Fruit fly (Drosophila melanogaster): ENCODE measurements around the gene elgi.

Gene elgi

dm6 chr3L:16002116-16002716 is 45.9 kb downstream of the elgi start (continued):
- TF ChIP-seq CG4318 (GFP tag; optimal IDR thresholded peaks at IDR 0.05) (no peak), esn (GFP tag; optimal IDR thresholded peaks at IDR 0.05) (no peak), Eip93F (GFP tag; optimal IDR thresholded peaks at IDR 0.05) (no peak), salr (GFP tag; optimal IDR thresholded peaks at IDR 0.05) (peak in 1 of 2 experiments; percentile 3), CG3032 (tag; optimal IDR thresholded peaks at IDR 0.05) (peak; percentile 8), OdsH (GFP tag; optimal IDR thresholded peaks at IDR 0.05) (peak; percentile 48), CG6854 (GFP tag; optimal IDR thresholded peaks at IDR 0.05) (no peak), CG11762 (GFP tag; optimal IDR thresholded peaks at IDR 0.05; ENCODE audit: insufficient read depth) (no peak), Gug (GFP tag; IDR thresholded peaks at IDR 0.05) (0 out of 2 replicates have a peak, but pooled peaks have one; percentile 30), CG1621 (tag; optimal IDR thresholded peaks at IDR 0.05) (no peak), Blimp-1 (GFP tag; optimal IDR thresholded peaks at IDR 0.05) (no peak), CG10631 (GFP tag; optimal IDR thresholded peaks at IDR 0.05) (peak; percentile 9), Smox (GFP tag; optimal IDR thresholded peaks at IDR 0.05) (no peak), fd59A (GFP tag; optimal IDR thresholded peaks at IDR 0.05) (no peak)

- TF ChIP-seq pdm3 (GFP tag; optimal IDR thresholded peaks at IDR 0.05): peak; percentile 69
- peak; percentile 36 for TF ChIP-seq achi (GFP tag; optimal IDR thresholded peaks at IDR 0.05)
- TF ChIP-seq CG6276 (GFP tag; optimal IDR thresholded peaks at IDR 0.05): peak; percentile 89
- peak; percentile 93 for TF ChIP-seq CG16779 (tag; optimal IDR thresholded peaks at IDR 0.05)
- TF ChIP-seq Eip78C (GFP tag): peak; percentile 89
- peak; percentile 74; the same call in 2 of the 3 replicates for TF ChIP-seq CG8119 (GFP tag; IDR thresholded peaks at IDR 0.05)
- peak; percentile 58 for TF ChIP-seq CG6854 (GFP tag; optimal IDR thresholded peaks at IDR 0.05)
- TF ChIP-seq CG10669 (GFP tag; optimal IDR thresholded peaks at IDR 0.05): peak; percentile 53
- TF ChIP-seq dsx (GFP tag; optimal IDR thresholded peaks at IDR 0.05; ENCODE audit: poor library complexity, severe bottlenecking): peak; percentile 46
- TF ChIP-seq Lpt (GFP tag; optimal IDR thresholded peaks at IDR 0.05): no peak
- TF ChIP-seq CG8319 (GFP tag; optimal IDR thresholded peaks at IDR 0.05): no peak
- peak; percentile 64 for TF ChIP-seq CG31627 (GFP tag; optimal IDR thresholded peaks at IDR 0.05)
- peak; percentile 66 for TF ChIP-seq CG15336 (GFP tag; IDR thresholded peaks at IDR 0.05)
- peak; percentile 64 for TF ChIP-seq CG10631 (GFP tag; optimal IDR thresholded peaks at IDR 0.05)
- TF ChIP-seq fd85E (GFP tag; optimal IDR thresholded peaks at IDR 0.05): no peak
- no peak for TF ChIP-seq CG11762 (GFP tag; optimal IDR thresholded peaks at IDR 0.05; ENCODE audit: insufficient read depth)
- no peak for TF ChIP-seq Eip93F (GFP tag; optimal IDR thresholded peaks at IDR 0.05)
- TF ChIP-seq OdsH (GFP tag; optimal IDR thresholded peaks at IDR 0.05): peak; percentile 16
- peak; percentile 50 for TF ChIP-seq topi (GFP tag; optimal IDR thresholded peaks at IDR 0.05)
- TF ChIP-seq Met (GFP tag; optimal IDR thresholded peaks at IDR 0.05): peak; percentile 48
- TF ChIP-seq ss (GFP tag; optimal IDR thresholded peaks at IDR 0.05): peak; percentile 70 to 85
- TF ChIP-seq CG32006 (GFP tag; optimal IDR thresholded peaks at IDR 0.05): peak; percentile 49
- peak; percentile 28 for TF ChIP-seq Eip75B (GFP tag; optimal IDR thresholded peaks at IDR 0.05)
- TF ChIP-seq CG34406 (GFP tag; optimal IDR thresholded peaks at IDR 0.05): peak; percentile 3
- TF ChIP-seq Smox (GFP tag; optimal IDR thresholded peaks at IDR 0.05): peak; percentile 47
- peak; percentile 61 for TF ChIP-seq Sox14 (GFP tag; optimal IDR thresholded peaks at IDR 0.05)
- TF ChIP-seq Gug (GFP tag; IDR thresholded peaks at IDR 0.05): no peak
- TF ChIP-seq CG11902 (GFP tag; optimal IDR thresholded peaks at IDR 0.05): peak; percentile 14
- TF ChIP-seq dac (GFP tag; optimal IDR thresholded peaks at IDR 0.05): peak; percentile 37
- TF ChIP-seq Ets96B (tag; optimal IDR thresholded peaks at IDR 0.05): peak; percentile 36
- peak; percentile 57 for TF ChIP-seq Hr4 (GFP tag; optimal IDR thresholded peaks at IDR 0.05)
- TF ChIP-seq spab (GFP tag; optimal IDR thresholded peaks at IDR 0.05): peak; percentile 58
- peak; percentile 53 for TF ChIP-seq fkh (GFP tag; optimal IDR thresholded peaks at IDR 0.05)
- peak; percentile 2 for TF ChIP-seq fd59A (GFP tag; optimal IDR thresholded peaks at IDR 0.05)
- peak; percentile 54 for TF ChIP-seq lz (GFP tag; optimal IDR thresholded peaks at IDR 0.05)
- peak; percentile 83 for TF ChIP-seq CG6163 (GFP tag; IDR thresholded peaks at IDR 0.05)
- no peak for TF ChIP-seq Sox15 (GFP tag; optimal IDR thresholded peaks at IDR 0.05)
- peak; percentile 42 for TF ChIP-seq esn (GFP tag; optimal IDR thresholded peaks at IDR 0.05)
- peak; percentile 65 for TF ChIP-seq Sox102F (GFP tag; optimal IDR thresholded peaks at IDR 0.05)
- peak; percentile 73 for TF ChIP-seq svp (GFP tag)
- peak; percentile 50 to 68 for TF ChIP-seq salr (GFP tag; optimal IDR thresholded peaks at IDR 0.05)
Observed at dm6 chr3L:16004401-16005237, 48.3 kb downstream of the elgi start, which contains the start of the genes hzg and mRpS31. hzg (minus strand) TSS chr3L:16004736. mRpS31 (plus strand) TSS chr3L:16005193.

All from whole organism, prepupa.